Worm (Caenorhabditis elegans): ENCODE measurements around the gene sri-20.

ce11 chrV:10418961-10419360 lies 50.6 kb downstream of the sri-20 start, which contains the start of gene F15H10.5:
- TF ChIP-seq unc-39 (tag; optimal IDR thresholded peaks at IDR 0.05) (no peak), lin-39 (tag; optimal IDR thresholded peaks at IDR 0.05) (no peak), nhr-11 (tag; optimal IDR thresholded peaks at IDR 0.05) (no peak), pha-4 (tag; optimal IDR thresholded peaks at IDR 0.05) (no peak), lin-15B (tag; optimal IDR thresholded peaks at IDR 0.05) (no peak), fkh-10 (GFP tag; optimal IDR thresholded peaks at IDR 0.05) (no peak), ztf-11 (tag; optimal IDR thresholded peaks at IDR 0.05) (no peak), ceh-16 (tag; optimal IDR thresholded peaks at IDR 0.05) (no peak), zag-1 (tag; optimal IDR thresholded peaks at IDR 0.05) (no peak), nhr-76 (tag; optimal IDR thresholded peaks at IDR 0.05) (no peak), elt-1 (tag; optimal IDR thresholded peaks at IDR 0.05) (no peak)

Measured in whole organism, L3 larva.